Fruit fly (Drosophila melanogaster) whole organism, prepupa: ENCODE data around the gene CG13023.

Experiments used
- Blimp-1 ChIP-seq: fragments of 200-800 bp; sonication (Bioruptor generic); optimal IDR thresholded peaks from 3 replicates; lab custom pipeline; 2017; ENCODE audit warnings: missing biosample characterization, missing genetic modification characterization, mild to moderate bottlenecking, moderate library complexity, missing genetic modification reagents
- CG10631 ChIP-seq: fragments of 200-800 bp; sonication (Bioruptor generic); optimal IDR thresholded peaks from 2 replicates; lab custom pipeline; 2016; ENCODE audit warnings: missing biosample characterization, missing genetic modification characterization
- CG11902 ChIP-seq: fragments of 200-800 bp; sonication (Bioruptor generic); optimal IDR thresholded peaks from 3 replicates; lab custom pipeline; 2016; ENCODE audit warnings: missing biosample characterization, missing genetic modification characterization
- CG15336 ChIP-seq: fragments of 200-800 bp; sonication (Bioruptor generic); IDR thresholded peaks from 2 replicates; pipeline ENCODE4 v1.3.6; 2022; ENCODE audit warnings: missing biosample characterization, missing genetic modification characterization
- CG3032 ChIP-seq: fragments of 200-800 bp; optimal IDR thresholded peaks from 2 replicates; lab custom pipeline; 2019; ENCODE audit warnings: missing biosample characterization, mild to moderate bottlenecking, missing genetic modification characterization, moderate library complexity
- CG31627 ChIP-seq: fragments of 200-800 bp; sonication (Bioruptor generic); optimal IDR thresholded peaks from 3 replicates; lab custom pipeline; 2016; ENCODE audit warnings: missing biosample characterization, missing genetic modification characterization
- CG32006 ChIP-seq: fragments of 200-800 bp; sonication (Bioruptor generic); optimal IDR thresholded peaks from 3 replicates; lab custom pipeline; 2017; ENCODE audit warnings: missing biosample characterization, mild to moderate bottlenecking, missing genetic modification characterization
- CG3919 ChIP-seq: fragments of 200-800 bp; sonication (Bioruptor generic); optimal IDR thresholded peaks from 3 replicates; lab custom pipeline; 2016; ENCODE audit warnings: missing biosample characterization, missing genetic modification characterization
- CG4318 ChIP-seq: fragments of 200-800 bp; sonication (Bioruptor generic); optimal IDR thresholded peaks from 3 replicates; lab custom pipeline; 2017; ENCODE audit warnings: missing biosample characterization, mild to moderate bottlenecking, missing genetic modification characterization
- CG6163 ChIP-seq: fragments of 200-800 bp; sonication (Bioruptor generic); IDR thresholded peaks from 3 replicates; pipeline ENCODE4 v1.3.6; 2022; ENCODE audit warnings: missing biosample characterization, missing genetic modification characterization
- CG6276 ChIP-seq: fragments of 200-800 bp; sonication (Bioruptor generic); optimal IDR thresholded peaks from 2 replicates; lab custom pipeline; 2017; ENCODE audit warnings: missing biosample characterization, mild to moderate bottlenecking, missing genetic modification characterization
- CG6808 ChIP-seq: fragments of 200-800 bp; sonication (Bioruptor generic); optimal IDR thresholded peaks from 3 replicates; lab custom pipeline; 2017; ENCODE audit warnings: missing biosample characterization, missing genetic modification characterization, mild to moderate bottlenecking, moderate library complexity, missing genetic modification reagents
- CG6854 ChIP-seq: fragments of 200-800 bp; sonication (Bioruptor generic); optimal IDR thresholded peaks from 2 replicates; lab custom pipeline; 2017; ENCODE audit warnings: missing biosample characterization, mild to moderate bottlenecking, missing genetic modification characterization
- CG7368 ChIP-seq: fragments of 200-800 bp; sonication (Bioruptor generic); optimal IDR thresholded peaks from 3 replicates; lab custom pipeline; 2016; ENCODE audit warnings: missing biosample characterization, missing genetic modification characterization
- CG8119 ChIP-seq: fragments of 200-800 bp; sonication (Bioruptor generic); IDR thresholded peaks from 3 replicates; pipeline ENCODE4 v1.3.6; 2022; ENCODE audit warnings: missing biosample characterization, missing genetic modification characterization
- Eip75B ChIP-seq: fragments of 200-800 bp; sonication (Bioruptor generic); optimal IDR thresholded peaks from 3 replicates; lab custom pipeline; 2016; ENCODE audit warnings: missing biosample characterization, missing genetic modification characterization
- Eip78C ChIP-seq: fragments of 200-800 bp; sonication (Bioruptor generic); peaks from one replicate; lab custom pipeline; 2016; ENCODE audit warnings: missing biosample characterization, missing genetic modification characterization
- Ets21C ChIP-seq: fragments of 200-800 bp; sonication (Bioruptor generic); optimal IDR thresholded peaks from 3 replicates; lab custom pipeline; 2016; ENCODE audit warnings: missing biosample characterization, missing genetic modification characterization
- Ets96B ChIP-seq: fragments of 200-800 bp; optimal IDR thresholded peaks from 2 replicates; lab custom pipeline; 2019; ENCODE audit warnings: missing biosample characterization, mild to moderate bottlenecking, missing genetic modification characterization, moderate library complexity
- Hr4 ChIP-seq: fragments of 200-800 bp; sonication (Bioruptor generic); optimal IDR thresholded peaks from 3 replicates; lab custom pipeline; 2016; ENCODE audit warnings: missing biosample characterization, missing genetic modification characterization
- Lpt ChIP-seq: fragments of 200-800 bp; sonication (Bioruptor generic); optimal IDR thresholded peaks from 3 replicates; lab custom pipeline; 2016; ENCODE audit warnings: missing biosample characterization, missing genetic modification characterization
- OdsH ChIP-seq: fragments of 200-800 bp; sonication (Bioruptor generic); optimal IDR thresholded peaks from 3 replicates; lab custom pipeline; 2016; ENCODE audit warnings: missing biosample characterization, missing genetic modification characterization
- Smox ChIP-seq: fragments of 200-800 bp; sonication (Bioruptor generic); optimal IDR thresholded peaks from 3 replicates; lab custom pipeline; 2016; ENCODE audit warnings: missing biosample characterization, missing genetic modification characterization
- Sox102F ChIP-seq: fragments of 200-800 bp; sonication (Bioruptor generic); optimal IDR thresholded peaks from 2 replicates; lab custom pipeline; 2016; ENCODE audit warnings: missing biosample characterization, mild to moderate bottlenecking, missing genetic modification characterization
- Sox15 ChIP-seq: fragments of 200-800 bp; sonication (Bioruptor generic); optimal IDR thresholded peaks from 3 replicates; lab custom pipeline; 2016; ENCODE audit warnings: missing biosample characterization, missing genetic modification characterization
- acj6 ChIP-seq: fragments of 200-800 bp; sonication (Bioruptor generic); optimal IDR thresholded peaks from 3 replicates; lab custom pipeline; 2016; ENCODE audit warnings: missing biosample characterization, missing genetic modification characterization
- dac ChIP-seq: fragments of 200-800 bp; sonication (Bioruptor generic); optimal IDR thresholded peaks from 2 replicates; lab custom pipeline; 2017; ENCODE audit warnings: missing biosample characterization, mild to moderate bottlenecking, missing genetic modification characterization
- eg ChIP-seq: fragments of 200-800 bp; sonication (Bioruptor generic); IDR thresholded peaks from 3 replicates; pipeline ENCODE4 v1.3.6; 2022; ENCODE audit warnings: missing biosample characterization, missing genetic modification characterization
- fd59A ChIP-seq: fragments of 200-800 bp; sonication (Bioruptor generic); optimal IDR thresholded peaks from 2 replicates; lab custom pipeline; 2017; ENCODE audit warnings: missing biosample characterization, mild to moderate bottlenecking, missing genetic modification characterization, missing genetic modification reagents
- fd85E ChIP-seq: fragments of 200-800 bp; sonication (Bioruptor generic); optimal IDR thresholded peaks from 3 replicates; lab custom pipeline; 2016; ENCODE audit warnings: missing biosample characterization, missing genetic modification characterization
- net ChIP-seq: fragments of 200-800 bp; sonication (Bioruptor generic); optimal IDR thresholded peaks from 3 replicates; lab custom pipeline; 2016; ENCODE audit warnings: missing biosample characterization, missing genetic modification characterization
- pdm3 ChIP-seq: fragments of 200-800 bp; sonication (Bioruptor generic); optimal IDR thresholded peaks from 3 replicates; lab custom pipeline; 2016; ENCODE audit warnings: missing biosample characterization, missing genetic modification characterization
- salr ChIP-seq, 2 experiments: fragments of 200-800 bp; sonication (Bioruptor generic); optimal IDR thresholded peaks; 3 replicates each; lab custom pipeline; 2016 to 2018; ENCODE audit warnings: missing biosample characterization in 2 of 2, missing genetic modification characterization in 2 of 2, mild to moderate bottlenecking in 1 of 2
- spab ChIP-seq: fragments of 200-800 bp; sonication (Bioruptor generic); optimal IDR thresholded peaks from 2 replicates; lab custom pipeline; 2017; ENCODE audit warnings: missing biosample characterization, mild to moderate bottlenecking, missing genetic modification characterization, missing genetic modification reagents
- ss ChIP-seq, 2 experiments: fragments of 200-800 bp; sonication (Bioruptor generic); optimal IDR thresholded peaks; 2 replicates in 1 of 2; 3 replicates in 1 of 2; lab custom pipeline; 2017 to 2018; ENCODE audit warnings: mild to moderate bottlenecking in 2 of 2, missing biosample characterization in 2 of 2, missing genetic modification characterization in 2 of 2, moderate library complexity in 1 of 2
- vri ChIP-seq: fragments of 200-800 bp; sonication (Bioruptor generic); optimal IDR thresholded peaks from 3 replicates; lab custom pipeline; 2016; ENCODE audit warnings: missing biosample characterization, mild to moderate bottlenecking, missing genetic modification characterization

CG13023 gene

dm6 chr3L:16914113-16914512, 13.1 kb downstream of the CG13023 start (continued):
- TF ChIP-seq Ets21C (no peak), CG10631 (GFP tag; lab: Kevin White, UChicago) (no peak), CG6854 (no peak), pdm3 (GFP tag; lab: Kevin White, UChicago) (no peak), dac (GFP tag; lab: Kevin White, UChicago) (no peak), ss (GFP tag; optimal IDR thresholded peaks at IDR 0.05; lab: Kevin White, UChicago) (peak in 1 of 2 experiments; percentile 6), salr (GFP tag; optimal IDR thresholded peaks at IDR 0.05; lab: Kevin White, UChicago) (no peak), CG7368 (GFP tag; lab: Kevin White, UChicago) (peak; percentile 18), Hr4 (GFP tag; lab: Kevin White, UChicago) (no peak)

- TF ChIP-seq CG6808 (GFP tag; lab: Kevin White, UChicago) (no peak), fd85E (GFP tag; lab: Kevin White, UChicago) (no peak), Eip78C (GFP tag; lab: Kevin White, UChicago) (no peak), CG11902 (no peak), Eip75B (GFP tag; lab: Kevin White, UChicago) (no peak), Blimp-1 (no peak), CG6163 (GFP tag; lab: Robert Waterston, UW) (no peak), CG3919 (no peak), acj6 (GFP tag; lab: Kevin White, UChicago) (no peak), Ets21C (no peak), CG3032 (tag; lab: Kevin White, UChicago) (no peak), CG31627 (no peak), spab (GFP tag; lab: Kevin White, UChicago) (no peak), vri (GFP tag; lab: Kevin White, UChicago) (no peak), Lpt (no peak), Smox (GFP tag; lab: Kevin White, UChicago) (no peak)
Observed at dm6 chr3L:16910466-16910865, 16.8 kb downstream of the CG13023 start.

- TF ChIP-seq ss (GFP tag; optimal IDR thresholded peaks at IDR 0.05; lab: Kevin White, UChicago) (no peak), Sox102F (GFP tag; lab: Kevin White, UChicago) (no peak), vri (GFP tag; lab: Kevin White, UChicago) (peak; percentile 24), Lpt (peak; percentile 7), eg (GFP tag; lab: Robert Waterston, UW) (0 out of 3 replicates have a peak, but pooled peaks have one; percentile 32), Eip75B (GFP tag; lab: Kevin White, UChicago) (no peak), CG3919 (peak; percentile 4)
Observed at dm6 chr3L:16896408-16896807, 30.8 kb downstream of the CG13023 start.

- TF ChIP-seq CG32006 (GFP tag; lab: Kevin White, UChicago) (peak; percentile 42), CG4318 (GFP tag; lab: Kevin White, UChicago) (peak; percentile 13), CG31627 (no peak), salr (GFP tag; optimal IDR thresholded peaks at IDR 0.05; lab: Kevin White, UChicago) (no peak), eg (GFP tag; lab: Robert Waterston, UW) (0 out of 3 replicates have a peak, but pooled peaks have one; percentile 47), Ets96B (tag; lab: Kevin White, UChicago) (no peak), CG6276 (GFP tag; lab: Kevin White, UChicago) (peak; percentile 45), CG15336 (GFP tag; lab: Robert Waterston, UW) (peak; percentile 52; the same call in 1 of the 2 replicates), Sox15 (GFP tag; lab: Kevin White, UChicago) (no peak), CG8119 (peak; percentile 73), CG6163 (GFP tag; lab: Robert Waterston, UW) (0 out of 3 replicates have a peak, but pooled peaks have one; percentile 12), vri (GFP tag; lab: Kevin White, UChicago) (no peak), Eip78C (GFP tag; lab: Kevin White, UChicago) (no peak), net (no peak), OdsH (GFP tag; lab: Kevin White, UChicago) (peak; percentile 29), fd59A (GFP tag; lab: Kevin White, UChicago) (no peak), Hr4 (GFP tag; lab: Kevin White, UChicago) (peak; percentile 64), Lpt (no peak)
Observed at dm6 chr3L:16893647-16894046, 33.6 kb downstream of the CG13023 start.
